Fruit fly (Drosophila melanogaster): ENCODE measurements around the gene Ets65A.

DNA sequence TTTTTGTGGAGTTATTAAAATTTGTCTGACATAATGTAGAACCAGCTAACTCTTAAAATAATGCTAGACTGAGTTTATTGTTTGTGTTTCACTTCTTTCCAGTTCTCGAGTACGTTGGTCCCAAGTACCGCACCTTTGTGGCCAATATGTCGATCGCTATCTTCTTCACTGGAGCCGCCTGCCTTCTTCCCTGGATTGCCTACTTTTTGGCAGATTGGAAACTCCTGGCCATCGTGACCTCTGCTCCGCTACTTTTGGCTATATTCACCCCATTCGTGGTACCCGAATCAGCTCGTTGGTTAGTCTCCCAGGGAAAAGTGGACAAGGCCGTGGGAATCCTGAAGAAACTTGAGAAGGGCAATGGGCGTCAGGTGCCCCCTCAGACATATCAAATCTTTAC is 27.3 kb upstream of the Ets65A start:
- TF ChIP-seq NFAT (GFP tag; IDR thresholded peaks at IDR 0.05) (no peak), CG12744 (GFP tag; optimal IDR thresholded peaks at IDR 0.05) (no peak), lmd (GFP tag; IDR thresholded peaks at IDR 0.05) (no peak), CG3838 (GFP tag; optimal IDR thresholded peaks at IDR 0.05) (no peak), gro (GFP tag; optimal IDR thresholded peaks at IDR 0.05) (no peak), CG3065 (GFP tag; optimal IDR thresholded peaks at IDR 0.05) (no peak), Rx (GFP tag; IDR thresholded peaks at IDR 0.05) (no peak), CG12659 (GFP tag; optimal IDR thresholded peaks at IDR 0.05) (no peak), CG3163 (GFP tag; optimal IDR thresholded peaks at IDR 0.05) (no peak)
